Worm (Caenorhabditis elegans) whole organism, mixed stage, embryonic: Measurements from ENCODE around the gene dgk-4.

Source experiments
- blmp-1 ChIP-seq: fragments of 150-350 bp; optimal IDR thresholded peaks from 2 replicates; lab custom pipeline; 2014; ENCODE audit warnings: missing biosample characterization, missing genetic modification characterization
- ceh-39 ChIP-seq: fragments of 150-350 bp; optimal IDR thresholded peaks from 2 replicates; lab custom pipeline; 2014; ENCODE audit warnings: missing biosample characterization, missing genetic modification characterization
- ces-1 ChIP-seq: fragments of 150-350 bp; optimal IDR thresholded peaks from 2 replicates; lab custom pipeline; 2014; ENCODE audit warnings: missing biosample characterization, missing genetic modification reagents, missing genetic modification characterization
- cnd-1 ChIP-seq: fragments of 200-800 bp; sonication (Bioruptor generic); optimal IDR thresholded peaks from 2 replicates; lab custom pipeline; 2018; ENCODE audit warnings: mild to moderate bottlenecking, missing genetic modification characterization, missing compliant biosample characterization
- ham-2 ChIP-seq: fragments of 200-800 bp; sonication (Bioruptor generic); optimal IDR thresholded peaks from 2 replicates; lab custom pipeline; 2018; ENCODE audit warnings: mild to moderate bottlenecking, missing genetic modification characterization, missing compliant biosample characterization
- hlh-1 ChIP-seq: fragments of 150-350 bp; optimal IDR thresholded peaks from 2 replicates; lab custom pipeline; 2014; ENCODE audit warnings: missing biosample characterization, missing genetic modification reagents, missing genetic modification characterization
- lin-13 ChIP-seq: fragments of 150-350 bp; optimal IDR thresholded peaks from 2 replicates; lab custom pipeline; 2014; ENCODE audit warnings: missing biosample characterization, missing genetic modification characterization
- lsy-2 ChIP-seq: fragments of 150-350 bp; optimal IDR thresholded peaks from 2 replicates; lab custom pipeline; 2014; ENCODE audit warnings: missing biosample characterization, missing genetic modification characterization
- mab-5 ChIP-seq: fragments of 150-350 bp; optimal IDR thresholded peaks from 2 replicates; lab custom pipeline; 2014; ENCODE audit warnings: missing biosample characterization, missing genetic modification characterization
- mep-1 ChIP-seq: fragments of 150-350 bp; optimal IDR thresholded peaks from 2 replicates; lab custom pipeline; 2017; ENCODE audit warnings: missing biosample characterization, missing genetic modification reagents, missing genetic modification characterization, inconsistent platforms
- nhr-237 ChIP-seq: fragments of 150-350 bp; optimal IDR thresholded peaks from 2 replicates; lab custom pipeline; 2014; ENCODE audit warnings: missing biosample characterization, missing genetic modification characterization
- pha-4 ChIP-seq: fragments of 150-350 bp; optimal IDR thresholded peaks from 2 replicates; lab custom pipeline; 2018; ENCODE audit warnings: missing biosample characterization, missing genetic modification reagents, missing genetic modification characterization
- unc-120 ChIP-seq: sonication (generic microtip); optimal IDR thresholded peaks from 2 replicates; lab custom pipeline; 2017; ENCODE audit warnings: missing genetic modification characterization, missing compliant biosample characterization; ENCODE audit not compliant: poor library complexity, severe bottlenecking
- unc-39 ChIP-seq: fragments of 150-350 bp; optimal IDR thresholded peaks from 2 replicates; lab custom pipeline; 2014; ENCODE audit warnings: missing biosample characterization, missing genetic modification characterization
- unc-62 ChIP-seq: fragments of 150-350 bp; optimal IDR thresholded peaks from 2 replicates; lab custom pipeline; 2014; ENCODE audit warnings: missing biosample characterization, missing genetic modification reagents, missing genetic modification characterization

dgk-4 gene

ce11 chrIV:8687605-8688191 is 56.6 kb downstream of the dgk-4 start, which contains the start of gene snrp-3:
snrp-3 (minus strand) TSS chrIV:8687810.
- peak; percentile 38 for TF ChIP-seq hlh-1 (tag; lab: Kevin White, UChicago)
- TF ChIP-seq mep-1, result peak; percentile 79
- TF ChIP-seq lin-13, result peak; percentile 41
- peak; percentile 71 for TF ChIP-seq ces-1 (GFP tag; lab: Kevin White, UChicago)
- TF ChIP-seq nhr-237 (tag; lab: Kevin White, UChicago), result peak; percentile 76
- no peak for TF ChIP-seq blmp-1 (tag; lab: Kevin White, UChicago)
- peak; percentile 58 for TF ChIP-seq cnd-1
- peak; percentile 54 for TF ChIP-seq ceh-39
- TF ChIP-seq ham-2, result no peak
- peak; percentile 72 for TF ChIP-seq lsy-2
- TF ChIP-seq unc-62 (GFP tag; lab: Kevin White, UChicago), result peak; percentile 11
- no peak for TF ChIP-seq unc-39
- TF ChIP-seq unc-120 (tag; lab: Kevin White, UChicago), result peak; percentile 50
- TF ChIP-seq pha-4 (tag; lab: Kevin White, UChicago), result peak; percentile 79

ce11 chrIV:8691486-8691885 is 60.4 kb downstream of the dgk-4 start, which contains the start of the genes hst-1 and ints-6:
hst-1 (minus strand) TSS chrIV:8691513.
ints-6 (plus strand) TSS chrIV:8691745.
- no peak for TF ChIP-seq unc-39
- TF ChIP-seq ces-1 (GFP tag; lab: Kevin White, UChicago), result peak; percentile 30
- no peak for TF ChIP-seq unc-120 (tag; lab: Kevin White, UChicago)
- TF ChIP-seq cnd-1, result no peak
- TF ChIP-seq ceh-39, result no peak
- TF ChIP-seq mab-5 (tag; lab: Kevin White, UChicago), result no peak
- TF ChIP-seq, all 35 proteins: peak for 1
